Fruit fly (Drosophila melanogaster) whole organism, embryonic: ENCODE results near the gene mthl1.
A peak's percentile ranks its signal among the peaks of the same experiment; 100 is the strongest.

Experiments
- B-H2 ChIP-seq: fragments of 200-800 bp; sonication (Bioruptor generic); optimal IDR thresholded peaks from 2 replicates; lab custom pipeline; 2018; ENCODE audit warnings: missing biosample characterization, mild to moderate bottlenecking, missing genetic modification characterization
- C15 ChIP-seq: fragments of 200-800 bp; sonication (Bioruptor generic); IDR thresholded peaks from 3 replicates; pipeline ENCODE4 v1.3.6; 2022; ENCODE audit warnings: missing biosample characterization, missing genetic modification characterization
- CG10209 ChIP-seq: fragments of 200-800 bp; sonication (Bioruptor generic); optimal IDR thresholded peaks from 3 replicates; lab custom pipeline; 2017; ENCODE audit warnings: missing biosample characterization, mild to moderate bottlenecking, missing genetic modification characterization, missing genetic modification reagents
- CG11695 ChIP-seq: fragments of 200-800 bp; sonication (Bioruptor generic); IDR thresholded peaks from 3 replicates; pipeline ENCODE4 v1.3.6; 2022; ENCODE audit warnings: missing biosample characterization, missing genetic modification characterization
- CG17359 ChIP-seq: fragments of 200-800 bp; sonication (Bioruptor generic); optimal IDR thresholded peaks from 3 replicates; lab custom pipeline; 2018; ENCODE audit warnings: missing biosample characterization, mild to moderate bottlenecking, missing genetic modification characterization, moderate library complexity
- CG1832 ChIP-seq: fragments of 200-800 bp; sonication (Bioruptor generic); optimal IDR thresholded peaks from 2 replicates; lab custom pipeline; 2017; ENCODE audit warnings: missing biosample characterization, mild to moderate bottlenecking, missing genetic modification characterization, inconsistent platforms
- CG18476 ChIP-seq: fragments of 200-800 bp; sonication (Bioruptor generic); optimal IDR thresholded peaks from 2 replicates; lab custom pipeline; 2016; ENCODE audit warnings: missing biosample characterization, mild to moderate bottlenecking, missing genetic modification characterization
- CG18599 ChIP-seq: fragments of 200-800 bp; sonication (Bioruptor generic); optimal IDR thresholded peaks from 3 replicates; lab custom pipeline; 2017; ENCODE audit warnings: missing biosample characterization, missing genetic modification characterization, mild to moderate bottlenecking, moderate library complexity, missing genetic modification reagents
- CG18619 ChIP-seq: fragments of 200-800 bp; sonication (Bioruptor generic); optimal IDR thresholded peaks from 3 replicates; lab custom pipeline; 2017; ENCODE audit warnings: missing biosample characterization, mild to moderate bottlenecking, missing genetic modification characterization
- CG2116 ChIP-seq: fragments of 200-800 bp; sonication (Bioruptor generic); optimal IDR thresholded peaks from 3 replicates; lab custom pipeline; 2018; ENCODE audit warnings: missing biosample characterization, mild to moderate bottlenecking, missing genetic modification characterization
- CG2129 ChIP-seq: fragments of 200-800 bp; sonication (Bioruptor generic); IDR thresholded peaks from 2 replicates; pipeline ENCODE4 v1.3.6; 2022; ENCODE audit warnings: missing biosample characterization, missing genetic modification characterization; ENCODE audit not compliant: partially characterized antibody
- CG2202 ChIP-seq: fragments of 200-800 bp; sonication (Bioruptor generic); optimal IDR thresholded peaks from 2 replicates; lab custom pipeline; 2018; ENCODE audit warnings: missing biosample characterization, mild to moderate bottlenecking, missing genetic modification characterization
- CG3407 ChIP-seq: fragments of 200-800 bp; sonication (Bioruptor generic); optimal IDR thresholded peaks from 2 replicates; lab custom pipeline; 2018; ENCODE audit warnings: missing biosample characterization, mild to moderate bottlenecking, missing genetic modification characterization
- CG34224 ChIP-seq: fragments of 200-800 bp; sonication (Bioruptor generic); IDR thresholded peaks from 3 replicates; pipeline ENCODE4 v1.3.6; 2022; ENCODE audit warnings: missing biosample characterization, missing genetic modification characterization; ENCODE audit not compliant: partially characterized antibody
- CG42726 ChIP-seq: fragments of 200-800 bp; sonication (Bioruptor generic); IDR thresholded peaks from 2 replicates; pipeline ENCODE4 v1.3.6; 2022; ENCODE audit warnings: missing biosample characterization, missing genetic modification characterization; ENCODE audit not compliant: partially characterized antibody
- CG4730 ChIP-seq: fragments of 200-800 bp; sonication (Bioruptor generic); IDR thresholded peaks from 2 replicates; pipeline ENCODE4 v1.3.6; 2022; ENCODE audit warnings: missing biosample characterization, missing genetic modification characterization
- CG4820 ChIP-seq: fragments of 200-800 bp; sonication (Bioruptor generic); optimal IDR thresholded peaks from 3 replicates; lab custom pipeline; 2016; ENCODE audit warnings: missing biosample characterization, missing genetic modification characterization
- CG6272 ChIP-seq: fragments of 200-800 bp; sonication (Bioruptor generic); IDR thresholded peaks from 2 replicates; pipeline ENCODE4 v1.3.6; 2022; ENCODE audit warnings: missing biosample characterization, missing genetic modification characterization
- CG6765 ChIP-seq: fragments of 200-800 bp; sonication (Bioruptor generic); optimal IDR thresholded peaks from 3 replicates; lab custom pipeline; 2017; ENCODE audit warnings: missing biosample characterization, mild to moderate bottlenecking, missing genetic modification characterization
- CG8089 ChIP-seq: fragments of 200-800 bp; sonication (Bioruptor generic); optimal IDR thresholded peaks from 3 replicates; lab custom pipeline; 2016; ENCODE audit warnings: missing biosample characterization, missing genetic modification characterization
- CG8388 ChIP-seq: fragments of 200-800 bp; sonication (Bioruptor generic); optimal IDR thresholded peaks from 2 replicates; lab custom pipeline; 2019; ENCODE audit warnings: missing biosample characterization, mild to moderate bottlenecking, missing genetic modification characterization, moderate library complexity
- Chrac-16 ChIP-seq: fragments of 200-800 bp; sonication (Bioruptor generic); optimal IDR thresholded peaks from 3 replicates; lab custom pipeline; 2016; ENCODE audit warnings: missing biosample characterization, missing genetic modification characterization
- CkIIα-i1 ChIP-seq: fragments of 200-800 bp; sonication (Bioruptor generic); IDR thresholded peaks from 2 replicates; pipeline ENCODE4 v1.3.6; 2022; ENCODE audit warnings: missing biosample characterization, missing genetic modification characterization
- Dek ChIP-seq: fragments of 200-800 bp; sonication (Bioruptor generic); optimal IDR thresholded peaks from 3 replicates; lab custom pipeline; 2019; ENCODE audit warnings: missing biosample characterization, mild to moderate bottlenecking, missing genetic modification characterization, moderate library complexity
- Doc3 ChIP-seq: fragments of 200-800 bp; sonication (Bioruptor generic); IDR thresholded peaks from 3 replicates; pipeline ENCODE4 v1.3.6; 2022; ENCODE audit warnings: missing biosample characterization, missing genetic modification characterization; ENCODE audit not compliant: partially characterized antibody
- Ets65A ChIP-seq: fragments of 200-800 bp; sonication (Bioruptor generic); peaks from one replicate; lab custom pipeline; 2016; ENCODE audit warnings: missing biosample characterization, missing genetic modification characterization
- HmgZ ChIP-seq: fragments of 200-800 bp; sonication (Bioruptor generic); optimal IDR thresholded peaks from 2 replicates; lab custom pipeline; 2018; ENCODE audit warnings: missing biosample characterization, mild to moderate bottlenecking, missing genetic modification characterization
- Lpt ChIP-seq: fragments of >200 bp; optimal IDR thresholded peaks from 2 replicates; lab custom pipeline; 2018; ENCODE audit warnings: missing biosample characterization, missing genetic modification characterization
- Ptx1 ChIP-seq: fragments of 200-800 bp; sonication (Bioruptor generic); IDR thresholded peaks from 2 replicates; pipeline ENCODE4 v1.3.6; 2022; ENCODE audit warnings: missing biosample characterization, missing genetic modification characterization
- Rx ChIP-seq: fragments of 200-800 bp; sonication (Bioruptor generic); IDR thresholded peaks from 2 replicates; pipeline ENCODE4 v1.3.6; 2022; ENCODE audit warnings: missing biosample characterization, missing genetic modification characterization
- Ssrp ChIP-seq: fragments of 200-800 bp; sonication (Bioruptor generic); optimal IDR thresholded peaks from 2 replicates; lab custom pipeline; 2018; ENCODE audit warnings: missing biosample characterization, mild to moderate bottlenecking, missing genetic modification characterization, moderate library complexity
- Usf ChIP-seq: fragments of 200-800 bp; sonication (Bioruptor generic); optimal IDR thresholded peaks from 2 replicates; lab custom pipeline; 2017; ENCODE audit warnings: missing genotype, missing biosample characterization, missing genetic modification characterization
- cato ChIP-seq: fragments of 200-800 bp; sonication (Bioruptor generic); optimal IDR thresholded peaks from 2 replicates; lab custom pipeline; 2016; ENCODE audit warnings: missing biosample characterization, missing genetic modification characterization, borderline replicate concordance
- chinmo ChIP-seq: fragments of 200-800 bp; sonication (Bioruptor generic); IDR thresholded peaks from 4 replicates; pipeline ENCODE4 v1.3.6; 2022; ENCODE audit warnings: missing biosample characterization, missing genetic modification characterization; ENCODE audit not compliant: partially characterized antibody
- crp ChIP-seq, 2 experiments: fragments of 200-800 bp; sonication (Bioruptor generic); optimal IDR thresholded peaks; 2 replicates in 1 of 2; 3 replicates in 1 of 2; lab custom pipeline; 2017; ENCODE audit warnings: missing biosample characterization in 2 of 2, missing genetic modification characterization in 2 of 2, mild to moderate bottlenecking in 1 of 2, moderate library complexity in 1 of 2
- dati ChIP-seq: fragments of 200-800 bp; sonication (Bioruptor generic); IDR thresholded peaks from 2 replicates; pipeline ENCODE4 v1.3.6; 2022; ENCODE audit warnings: missing biosample characterization, missing genetic modification characterization
- dmrt11E ChIP-seq: fragments of 200-800 bp; sonication (Bioruptor generic); optimal IDR thresholded peaks from 3 replicates; lab custom pipeline; 2018; ENCODE audit warnings: missing biosample characterization, mild to moderate bottlenecking, missing genetic modification characterization, moderate library complexity
- ewg ChIP-seq: fragments of 200-800 bp; sonication (Bioruptor generic); optimal IDR thresholded peaks from 3 replicates; lab custom pipeline; 2017; ENCODE audit warnings: mild to moderate bottlenecking, missing biosample characterization, missing genetic modification reagents, missing genetic modification characterization
- fd3F ChIP-seq: fragments of 200-800 bp; sonication (Bioruptor generic); optimal IDR thresholded peaks from 2 replicates; lab custom pipeline; 2018; ENCODE audit warnings: missing biosample characterization, mild to moderate bottlenecking, missing genetic modification characterization, moderate library complexity
- fd96Cb ChIP-seq: fragments of 200-800 bp; sonication (Bioruptor generic); optimal IDR thresholded peaks from 2 replicates; lab custom pipeline; 2018; ENCODE audit warnings: missing biosample characterization, mild to moderate bottlenecking, missing genetic modification characterization, moderate library complexity
- gfzf ChIP-seq: fragments of 200-800 bp; sonication (Bioruptor generic); optimal IDR thresholded peaks from 2 replicates; lab custom pipeline; 2016; ENCODE audit warnings: missing biosample characterization, mild to moderate bottlenecking, missing genetic modification characterization, moderate library complexity
- hbn ChIP-seq: fragments of 200-800 bp; sonication (Bioruptor generic); IDR thresholded peaks from 2 replicates; pipeline ENCODE4 v1.3.6; 2022; ENCODE audit warnings: missing biosample characterization, missing genetic modification characterization; ENCODE audit not compliant: partially characterized antibody
- nau ChIP-seq: fragments of 200-800 bp; sonication (Bioruptor generic); optimal IDR thresholded peaks from 3 replicates; lab custom pipeline; 2017; ENCODE audit warnings: missing biosample characterization, mild to moderate bottlenecking, missing genetic modification characterization, missing genetic modification reagents
- nerfin-2 ChIP-seq: fragments of 200-800 bp; sonication (Bioruptor generic); IDR thresholded peaks from 2 replicates; pipeline ENCODE4 v1.3.6; 2022; ENCODE audit warnings: missing biosample characterization, missing genetic modification characterization; ENCODE audit not compliant: partially characterized antibody
- org-1 ChIP-seq: fragments of 200-800 bp; sonication (Bioruptor generic); optimal IDR thresholded peaks from 2 replicates; lab custom pipeline; 2017; ENCODE audit warnings: missing biosample characterization, missing genetic modification characterization
- pho ChIP-seq: fragments of 200-800 bp; sonication (Bioruptor generic); optimal IDR thresholded peaks from 2 replicates; lab custom pipeline; 2016; ENCODE audit warnings: missing biosample characterization, missing genetic modification characterization
- ro ChIP-seq: fragments of 200-800 bp; sonication (Bioruptor generic); IDR thresholded peaks from 2 replicates; pipeline ENCODE4 v1.3.6; 2022; ENCODE audit warnings: missing biosample characterization, missing genetic modification characterization
- run ChIP-seq: fragments of 200-800 bp; sonication (Bioruptor generic); optimal IDR thresholded peaks from 3 replicates; lab custom pipeline; 2018; ENCODE audit warnings: missing biosample characterization, mild to moderate bottlenecking, missing genetic modification characterization
- sr ChIP-seq: fragments of 200-800 bp; sonication (Bioruptor generic); IDR thresholded peaks from 3 replicates; pipeline ENCODE4 v1.3.6; 2022; ENCODE audit warnings: missing biosample characterization, missing genetic modification characterization

mthl1 gene

DNA sequence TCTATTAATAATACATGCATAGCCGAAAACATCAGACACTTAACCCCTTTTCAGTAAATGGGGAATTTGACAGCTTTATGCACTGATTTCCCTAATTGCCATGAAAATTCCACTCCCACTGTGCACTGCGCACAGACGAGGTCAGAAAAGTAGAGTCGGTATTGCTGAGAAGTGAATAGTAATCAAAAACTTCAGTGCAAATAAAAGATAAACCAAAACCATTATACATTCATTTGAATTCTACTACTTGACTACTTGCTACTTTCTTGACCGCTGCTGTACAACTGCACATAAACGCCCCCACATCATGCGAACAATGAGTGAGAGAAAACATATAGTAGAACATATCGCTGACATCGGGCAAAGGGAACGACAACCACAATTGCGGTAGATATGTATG is 50.7 kb downstream of the mthl1 start (continued):
- no peak for TF ChIP-seq gfzf
- TF ChIP-seq cato, result peak; percentile 68
- TF ChIP-seq CG11695, result peak; percentile 83
- TF ChIP-seq dmrt11E (tag; lab: Kevin White, UChicago), result peak; percentile 85
- TF ChIP-seq CG2202 (tag; lab: Kevin White, UChicago), result peak; percentile 78
- TF ChIP-seq Rx (GFP tag; lab: Robert Waterston, UW), result peak; percentile 89
- TF ChIP-seq CG17359 (tag; lab: Kevin White, UChicago), result peak; percentile 89
- TF ChIP-seq CG8388 (GFP tag; lab: Kevin White, UChicago), result peak; percentile 90
- TF ChIP-seq Doc3 (GFP tag; lab: Robert Waterston, UW), result no peak
- TF ChIP-seq CG34224 (GFP tag; lab: Robert Waterston, UW), result no peak
- TF ChIP-seq pho (GFP tag; lab: Kevin White, UChicago), result peak; percentile 57
- TF ChIP-seq hbn (GFP tag; lab: Robert Waterston, UW), result no peak
- TF ChIP-seq fd3F (GFP tag; lab: Kevin White, UChicago), result peak; percentile 37
- peak; percentile 68 for TF ChIP-seq CG4730 (GFP tag; lab: Robert Waterston, UW)
- TF ChIP-seq CG6272 (GFP tag; lab: Robert Waterston, UW), result peak; percentile 64; the same call in 1 of the 2 replicates
- peak; percentile 45 for TF ChIP-seq Usf (GFP tag; lab: Kevin White, UChicago)
- peak; percentile 78 for TF ChIP-seq CG18599 (GFP tag; lab: Kevin White, UChicago)
- TF ChIP-seq ro (GFP tag; lab: Robert Waterston, UW), result peak; percentile 59
- TF ChIP-seq CG2116 (GFP tag; lab: Kevin White, UChicago), result peak; percentile 42
- TF ChIP-seq ewg (GFP tag; lab: Kevin White, UChicago), result peak; percentile 81
- peak; percentile 92 for TF ChIP-seq sr (GFP tag; lab: Robert Waterston, UW)
- TF ChIP-seq Dek, result peak; percentile 67
- peak; percentile 87 for TF ChIP-seq CG4820
- no peak for TF ChIP-seq B-H2 (GFP tag; lab: Kevin White, UChicago)
- no peak for TF ChIP-seq CG2129 (GFP tag; lab: Robert Waterston, UW)
- peak; percentile 83 for TF ChIP-seq dati (GFP tag; lab: Robert Waterston, UW)
- TF ChIP-seq CG18619 (GFP tag; lab: Kevin White, UChicago), result peak; percentile 73
- peak; percentile 69 for TF ChIP-seq HmgZ (tag; lab: Kevin White, UChicago)
- peak; percentile 73 for TF ChIP-seq nau (GFP tag; lab: Kevin White, UChicago)
- peak; percentile 97 for TF ChIP-seq Ets65A (GFP tag; lab: Kevin White, UChicago)
- no peak for TF ChIP-seq CG1832
- TF ChIP-seq CG42726 (GFP tag; lab: Robert Waterston, UW), result no peak
- peak; percentile 80 for TF ChIP-seq CG10209 (GFP tag; lab: Kevin White, UChicago)
- peak; percentile 89 for TF ChIP-seq fd96Cb (tag; lab: Kevin White, UChicago)
- peak; percentile 65 for TF ChIP-seq run
- TF ChIP-seq Chrac-16 (GFP tag; lab: Kevin White, UChicago), result peak; percentile 86
- no peak for TF ChIP-seq nerfin-2
- TF ChIP-seq Ptx1 (GFP tag; lab: Robert Waterston, UW), result peak; percentile 89
- peak; percentile 84 for TF ChIP-seq CG3407 (GFP tag; lab: Kevin White, UChicago)
- TF ChIP-seq C15 (GFP tag; lab: Robert Waterston, UW), result peak; percentile 53; the same call in 1 of the 3 replicates
- TF ChIP-seq CG6765 (GFP tag; lab: Kevin White, UChicago), result no peak
- TF ChIP-seq chinmo (GFP tag; lab: Robert Waterston, UW), result no peak
- peak; percentile 74 for TF ChIP-seq CG8089 (GFP tag; lab: Kevin White, UChicago)
- TF ChIP-seq CkIIα-i1 (GFP tag; lab: Robert Waterston, UW), result peak; percentile 49; the same call in 1 of the 2 replicates
- TF ChIP-seq crp (GFP tag; optimal IDR thresholded peaks at IDR 0.05; lab: Kevin White, UChicago), result peak in 1 of 2 experiments; percentile 32
- TF ChIP-seq org-1 (GFP tag; lab: Kevin White, UChicago), result peak; percentile 82
- TF ChIP-seq CG18476 (GFP tag; lab: Kevin White, UChicago), result peak; percentile 69
- TF ChIP-seq Lpt, result no peak
- peak; percentile 86 for TF ChIP-seq Ssrp (tag; lab: Kevin White, UChicago)
